Worm (Caenorhabditis elegans): ENCODE data around the gene Y1B5A.1.

- TF ChIP-seq mxl-2 (GFP tag; conservative IDR thresholded peaks at IDR 0.05) (no peak), pqm-1 (tag; optimal IDR thresholded peaks at IDR 0.05) (no peak), vab-7 (GFP tag; IDR thresholded peaks at IDR 0.05) (no peak), nhr-77 (tag; optimal IDR thresholded peaks at IDR 0.05) (no peak), D1046.2 (GFP tag; IDR thresholded peaks at IDR 0.05) (no peak), nhr-76 (tag; optimal IDR thresholded peaks at IDR 0.05) (no peak), nhr-10 (tag; optimal IDR thresholded peaks at IDR 0.05) (no peak), ama-1 (optimal IDR thresholded peaks at IDR 0.05) (no peak), ztf-11 (tag; optimal IDR thresholded peaks at IDR 0.05) (no peak), R02D3.7 (tag; optimal IDR thresholded peaks at IDR 0.05) (no peak), daf-12 (tag; optimal IDR thresholded peaks at IDR 0.05) (no peak)
Observed at ce11 chrX:7116896-7117295, 31.7 kb downstream of the Y1B5A.1 start, which contains the start of gene hen-1.
